Worm (Caenorhabditis elegans) whole organism, late embryonic: Measurements from ENCODE around the gene ppm-1.G.

ENCODE experiments used
- ama-1 ChIP-seq: fragments of 150-350 bp; optimal IDR thresholded peaks from 2 replicates; lab custom pipeline; 2014
- fkh-10 ChIP-seq: fragments of 150-350 bp; optimal IDR thresholded peaks from 2 replicates; lab custom pipeline; 2014; ENCODE audit warnings: missing biosample characterization, missing genetic modification reagents, missing genetic modification characterization
- gmeb-2 ChIP-seq: sonication (generic microtip); optimal IDR thresholded peaks from 2 replicates; lab custom pipeline; 2016; ENCODE audit warnings: missing genetic modification characterization, inconsistent platforms, missing compliant biosample characterization
- pha-4 ChIP-seq: fragments of 150-350 bp; optimal IDR thresholded peaks from 2 replicates; lab custom pipeline; 2018; ENCODE audit warnings: missing biosample characterization, missing genetic modification reagents, missing genetic modification characterization
- rnt-1 ChIP-seq: sonication (generic microtip); optimal IDR thresholded peaks from 2 replicates; lab custom pipeline; 2016; ENCODE audit warnings: missing genetic modification characterization, missing compliant biosample characterization
- sox-4 ChIP-seq: sonication (generic microtip); optimal IDR thresholded peaks from 2 replicates; lab custom pipeline; 2017; ENCODE audit warnings: mild to moderate bottlenecking, missing genetic modification characterization, inconsistent platforms, missing compliant biosample characterization

- no peak for TF ChIP-seq gmeb-2 (tag; lab: Kevin White, UChicago)
- TF ChIP-seq pha-4 = no peak
- TF ChIP-seq ama-1 (lab: Kevin White, UChicago) = no peak
- no peak for TF ChIP-seq sox-4 (tag; lab: Kevin White, UChicago)
- TF ChIP-seq rnt-1 = no peak
- TF ChIP-seq fkh-10 (GFP tag; lab: Kevin White, UChicago) = no peak
Measured at ce11 chrIII:794984-795596, 11.6 kb downstream of the ppm-1.G start, which contains the start of gene trpp-11.
